Worm (Caenorhabditis elegans) whole organism, midembryonic: ENCODE data around the gene gcc-2.

Source experiments
- T22C8.4 ChIP-seq: fragments of 200-800 bp; sonication (Bioruptor generic); IDR thresholded peaks from 2 replicates; pipeline ENCODE4 v1.3.6; 2022; ENCODE audit warnings: missing genetic modification characterization, missing compliant biosample characterization
- cog-1 ChIP-seq: sonication (generic microtip); optimal IDR thresholded peaks from 2 replicates; lab custom pipeline; 2016; ENCODE audit warnings: missing genetic modification characterization, missing compliant biosample characterization
- flt-1 ChIP-seq: fragments of 200-800 bp; sonication (Bioruptor generic); IDR thresholded peaks from 2 replicates; pipeline ENCODE4 v1.3.6; 2022; ENCODE audit warnings: missing genetic modification characterization, missing compliant biosample characterization
- klf-2 ChIP-seq: fragments of 200-800 bp; sonication (Bioruptor generic); conservative IDR thresholded peaks from 2 replicates; pipeline ENCODE4 v1.3.6; 2022; ENCODE audit warnings: missing genetic modification reagents, missing genetic modification characterization, missing compliant biosample characterization
- med-1 ChIP-seq: sonication (generic microtip); optimal IDR thresholded peaks from 2 replicates; lab custom pipeline; 2017; ENCODE audit warnings: missing genetic modification characterization, mild to moderate bottlenecking, missing compliant biosample characterization, antibody characterized with exemption, missing genetic modification reagents; ENCODE audit not compliant: insufficient read depth
- ref-1 ChIP-seq: fragments of 200-800 bp; sonication (Bioruptor generic); conservative IDR thresholded peaks from 2 replicates; pipeline ENCODE4 v1.3.6; 2022; ENCODE audit warnings: missing genetic modification reagents, missing genetic modification characterization, missing compliant biosample characterization
- tab-1 ChIP-seq: fragments of 200-800 bp; sonication (Bioruptor generic); IDR thresholded peaks from 2 replicates; pipeline ENCODE4 v1.3.6; 2022; ENCODE audit warnings: missing genetic modification characterization, missing compliant biosample characterization
- ztf-23 ChIP-seq: fragments of 200-800 bp; sonication (Bioruptor generic); IDR thresholded peaks from 2 replicates; pipeline ENCODE4 v1.3.6; 2022; ENCODE audit warnings: missing genetic modification reagents, missing genetic modification characterization, missing compliant biosample characterization

DNA sequence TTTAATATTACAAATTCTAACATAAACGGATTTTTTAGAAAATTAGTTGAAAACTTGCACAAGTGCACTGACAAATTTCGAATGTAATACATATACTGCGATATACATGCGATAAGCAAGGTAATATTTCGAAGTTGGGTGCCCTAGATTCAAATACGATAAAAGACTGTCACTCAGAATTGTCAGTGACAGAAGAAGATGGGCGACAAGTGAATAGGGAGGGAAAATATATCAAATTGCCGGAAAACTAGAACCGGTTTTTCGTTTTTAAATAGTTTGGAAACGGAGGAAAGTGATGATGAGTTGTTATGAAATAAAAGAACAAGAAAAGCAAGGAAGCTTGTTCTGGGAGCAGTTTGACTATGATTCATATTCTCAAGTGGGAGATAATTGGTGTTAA is 27.9 kb downstream of the gcc-2 start:
- TF ChIP-seq klf-2 (no peak), T22C8.4 (GFP tag; lab: Robert Waterston, UW) (no peak), ref-1 (GFP tag; lab: Robert Waterston, UW) (no peak), flt-1 (GFP tag; lab: Robert Waterston, UW) (no peak), ztf-23 (GFP tag; lab: Robert Waterston, UW) (no peak), med-1 (GFP tag; lab: Kevin White, UChicago) (no peak), tab-1 (no peak), cog-1 (no peak)
